Worm (Caenorhabditis elegans): Measurements from ENCODE around the gene R08C7.4.

Gene R08C7.4

DNA sequence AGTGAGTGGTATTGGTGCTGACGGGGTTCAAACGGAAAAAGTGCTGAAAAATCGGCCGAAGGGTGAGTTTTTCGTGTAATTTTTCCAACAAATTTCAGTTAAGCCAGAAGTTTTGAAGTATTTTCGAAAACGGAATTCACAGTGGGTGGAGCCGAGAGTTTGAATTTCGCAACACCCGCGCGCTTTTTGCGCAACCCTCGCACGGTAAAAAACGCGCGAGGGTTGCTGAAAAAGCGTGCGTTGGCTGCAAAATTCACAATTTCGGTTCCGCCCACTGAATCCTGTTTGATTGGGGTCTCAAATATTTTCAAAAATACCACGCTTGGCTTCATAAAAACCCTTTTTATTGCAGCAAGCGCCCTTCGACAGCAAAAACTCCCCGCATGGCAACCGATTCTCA is 12.5 kb downstream of the R08C7.4 start:
- TF ChIP-seq unc-62 (GFP tag; optimal IDR thresholded peaks at IDR 0.05), result no peak

DNA sequence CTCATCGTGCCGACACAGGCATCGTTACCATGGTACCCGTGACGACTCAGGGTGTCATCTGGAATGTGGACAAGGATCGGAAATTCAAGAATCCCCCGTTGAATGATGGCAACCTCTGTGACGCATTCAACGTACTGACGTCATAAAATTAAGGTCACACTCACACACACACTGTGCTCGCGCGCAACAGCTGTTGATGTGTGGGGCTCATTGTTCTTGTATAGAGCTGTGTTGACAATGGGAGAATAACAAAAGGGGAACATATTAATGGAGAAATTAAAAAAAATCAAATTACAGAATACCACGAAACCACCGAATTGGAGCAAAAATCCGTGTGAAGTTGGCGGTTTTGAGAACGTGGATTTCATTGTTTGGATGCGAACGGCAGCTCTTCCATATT is 13.5 kb downstream of the R08C7.4 start:
- no peak for TF ChIP-seq unc-62 (GFP tag; optimal IDR thresholded peaks at IDR 0.05)

DNA sequence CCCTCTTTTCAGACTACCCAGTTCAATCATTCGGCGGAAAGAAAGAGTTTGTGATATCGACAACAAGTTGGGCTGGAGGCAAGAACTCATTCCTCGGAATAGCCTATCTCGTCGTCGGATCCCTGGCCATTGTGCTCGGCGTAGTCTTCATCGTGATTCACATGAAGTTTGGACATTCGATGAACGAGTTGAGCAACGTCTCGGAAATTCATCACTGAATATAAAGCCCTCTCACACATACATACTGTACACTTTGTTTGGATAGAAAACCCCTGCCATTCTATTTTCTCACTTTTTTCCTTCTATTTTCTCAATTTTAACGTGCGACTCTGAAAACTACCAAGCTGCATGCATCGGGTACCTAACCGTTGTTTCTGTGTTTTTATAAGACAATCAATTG is 14.6 kb downstream of the R08C7.4 start, which contains the start of gene R08C7.12:
R08C7.12 (plus strand) TSS at position 301 of the 400 bp plus-strand sequence.
- no peak for TF ChIP-seq unc-62 (GFP tag; optimal IDR thresholded peaks at IDR 0.05)

DNA sequence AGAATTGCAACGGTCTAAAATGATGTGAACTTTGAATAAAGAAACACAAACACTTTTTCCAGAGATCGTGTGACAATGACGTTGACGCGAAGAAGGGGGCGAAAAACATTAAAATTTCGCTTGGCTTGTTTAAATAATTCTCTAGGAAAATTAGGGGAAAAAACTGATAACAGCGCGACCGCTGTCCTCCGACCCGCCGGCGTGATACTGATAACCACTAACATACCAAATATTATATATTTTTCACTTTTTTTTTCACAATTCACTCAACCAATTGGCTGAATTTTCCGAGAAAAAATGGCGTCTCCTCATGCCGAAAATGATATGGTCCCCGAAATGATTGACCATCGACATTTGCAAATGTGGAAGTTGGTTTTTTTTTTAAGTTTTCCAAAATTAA is 15.0 kb downstream of the R08C7.4 start:
- TF ChIP-seq unc-62 (GFP tag; optimal IDR thresholded peaks at IDR 0.05), result no peak

DNA sequence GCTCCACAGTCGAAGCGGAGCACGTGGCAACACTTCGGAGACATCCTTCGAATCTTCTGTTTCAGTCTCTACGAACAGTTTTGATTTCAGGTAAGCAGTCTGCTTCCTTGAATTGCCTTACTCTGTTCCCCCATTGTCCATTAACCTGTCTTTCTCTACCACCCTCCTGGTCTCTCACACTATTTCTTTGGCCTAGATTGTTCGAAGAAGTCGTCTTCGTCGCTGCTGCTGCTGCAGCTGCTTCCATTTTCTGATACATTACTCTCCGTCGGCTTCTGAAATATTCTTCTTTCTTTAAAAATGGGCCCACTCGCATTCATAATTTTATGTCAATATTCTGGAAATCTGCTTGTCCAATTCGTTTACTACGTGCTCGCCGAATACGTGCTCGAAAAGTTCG is 16.7 kb downstream of the R08C7.4 start, which contains the start of gene R08C7.1:
R08C7.1 (plus strand) TSS at position 301 of the 400 bp plus-strand sequence.
- no peak for TF ChIP-seq unc-62 (GFP tag; optimal IDR thresholded peaks at IDR 0.05)

DNA sequence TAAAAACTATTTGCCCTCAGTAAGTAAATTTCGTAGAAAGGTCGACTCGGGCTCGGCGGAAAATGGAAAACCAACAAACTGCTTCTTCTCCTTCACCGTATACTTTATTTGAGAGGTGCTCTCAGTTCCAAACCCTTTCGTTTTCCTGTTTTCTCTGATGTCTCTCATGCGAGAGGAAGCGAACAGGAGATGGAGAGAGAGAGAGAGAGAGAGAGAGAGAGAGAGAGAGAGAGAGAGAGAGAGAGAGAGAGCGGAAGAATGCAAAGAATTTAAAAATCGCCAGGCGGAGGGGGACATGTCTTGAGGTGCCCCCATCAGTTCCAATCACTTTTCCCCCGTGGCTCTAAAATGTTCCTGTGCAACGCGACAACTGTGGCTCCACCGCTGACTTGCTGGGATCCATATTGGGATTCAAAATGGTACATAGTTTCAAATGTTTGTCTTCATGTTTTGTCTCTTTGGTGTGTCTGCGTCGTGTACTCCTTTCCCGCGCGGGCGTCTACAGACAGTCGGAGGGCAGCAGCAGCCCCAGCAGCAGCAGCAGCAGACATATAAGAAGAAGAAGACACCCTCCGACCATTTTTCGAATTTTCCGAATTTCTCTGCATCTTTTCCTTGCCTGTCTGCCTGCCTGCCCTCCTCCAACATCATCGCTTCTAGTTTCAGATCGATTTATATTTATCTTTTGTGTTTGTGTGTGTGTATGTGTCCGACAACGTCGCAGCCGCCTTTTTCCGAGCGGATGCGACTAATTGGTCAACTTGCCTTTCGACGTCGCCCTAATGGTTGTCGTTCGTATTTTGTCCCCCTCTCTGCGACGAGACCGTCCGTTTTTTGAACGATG is 19.7 kb downstream of the R08C7.4 start, which contains the start of gene R08C7.11:
R08C7.11 (minus strand) TSS at position 608 of the 844 bp plus-strand sequence.
- TF ChIP-seq unc-62 (GFP tag; optimal IDR thresholded peaks at IDR 0.05), result no peak

DNA sequence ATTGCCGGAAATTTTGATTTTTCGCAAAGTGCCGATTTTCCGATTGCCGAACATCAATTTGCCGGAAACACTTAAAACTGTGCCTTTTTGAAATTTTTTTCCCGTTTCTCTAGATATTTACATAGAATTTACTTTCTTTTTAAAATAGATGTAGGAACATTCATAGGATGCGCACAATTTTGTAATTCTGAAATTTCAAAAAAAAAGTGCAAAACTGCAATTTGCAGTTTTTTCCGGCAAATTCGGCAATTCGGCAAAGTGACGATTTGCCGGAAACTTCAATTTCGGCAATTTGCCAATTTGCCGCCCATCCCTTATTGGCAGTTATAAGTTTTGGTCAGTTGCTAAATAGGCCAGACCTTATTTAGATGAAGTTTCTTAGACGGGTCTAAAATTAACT is 21.8 kb downstream of the R08C7.4 start:
- no peak for TF ChIP-seq unc-62 (GFP tag; optimal IDR thresholded peaks at IDR 0.05)

DNA sequence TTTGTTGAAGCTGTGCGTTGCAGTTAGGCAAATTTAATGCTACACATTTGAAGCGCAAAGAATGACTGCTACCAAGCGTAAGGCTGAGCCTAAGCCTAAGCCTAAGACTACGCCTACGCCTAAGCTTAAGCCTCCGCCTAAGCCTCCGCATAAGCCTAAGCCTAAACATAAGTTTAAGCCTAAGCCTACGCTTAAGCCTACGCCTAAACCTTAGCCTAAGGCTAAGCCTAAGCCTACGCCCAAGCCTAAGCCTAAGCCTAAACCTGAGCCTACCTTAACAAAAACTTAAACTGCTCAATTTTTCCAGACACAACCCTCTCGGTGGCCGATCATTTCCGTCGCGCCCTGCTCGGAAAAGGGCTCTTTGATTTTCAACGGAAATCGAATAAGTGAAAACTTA is 24.5 kb downstream of the R08C7.4 start:
- TF ChIP-seq unc-62 (GFP tag; optimal IDR thresholded peaks at IDR 0.05), result no peak

DNA sequence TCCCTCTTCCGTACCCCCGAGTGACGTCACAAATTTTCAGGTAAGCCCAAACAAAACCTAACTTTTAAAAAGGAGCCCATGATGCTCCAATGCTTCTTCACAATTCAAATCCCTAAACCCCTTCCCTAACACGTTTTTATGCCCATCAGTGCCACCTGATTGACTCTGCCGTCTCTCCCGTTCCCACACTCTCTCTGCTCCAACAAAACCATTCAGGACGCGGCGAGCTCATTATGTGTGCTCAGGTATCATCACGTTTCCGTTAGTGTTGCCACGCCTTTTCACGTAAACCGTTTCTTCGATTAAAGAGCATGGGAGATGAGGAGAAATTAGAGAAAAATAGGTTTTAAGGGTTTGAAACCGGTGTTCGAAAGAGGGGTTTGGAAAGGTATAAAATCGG is 28.3 kb downstream of the R08C7.4 start, which contains the start of gene M01H9.2:
M01H9.2 (minus strand) TSS at position 101 of the 400 bp plus-strand sequence.
- TF ChIP-seq unc-62 (GFP tag; optimal IDR thresholded peaks at IDR 0.05), result no peak

DNA sequence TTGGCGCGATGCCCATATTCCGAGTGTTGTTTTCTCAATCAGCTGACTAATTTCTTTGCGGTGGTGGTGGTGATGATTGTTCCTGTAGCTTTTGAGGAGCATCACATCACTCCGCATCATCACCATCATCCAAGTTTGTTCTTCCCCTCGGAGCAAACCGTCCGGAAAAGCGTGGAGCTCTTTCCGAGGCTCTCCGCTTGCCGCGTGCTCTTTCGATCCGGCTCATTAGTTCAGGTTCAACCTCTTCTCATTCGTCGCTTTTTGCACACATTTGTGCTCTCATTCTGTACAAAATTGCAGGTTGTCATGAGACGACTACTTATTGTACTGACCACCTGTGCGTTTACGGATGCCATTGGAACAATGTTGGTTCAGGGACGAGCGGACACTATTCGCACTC is 30.4 kb downstream of the R08C7.4 start, which contains the start of gene M01H9.5:
M01H9.5 (plus strand) TSS at position 301 of the 400 bp plus-strand sequence.
- TF ChIP-seq unc-62 (GFP tag; optimal IDR thresholded peaks at IDR 0.05), result no peak

DNA sequence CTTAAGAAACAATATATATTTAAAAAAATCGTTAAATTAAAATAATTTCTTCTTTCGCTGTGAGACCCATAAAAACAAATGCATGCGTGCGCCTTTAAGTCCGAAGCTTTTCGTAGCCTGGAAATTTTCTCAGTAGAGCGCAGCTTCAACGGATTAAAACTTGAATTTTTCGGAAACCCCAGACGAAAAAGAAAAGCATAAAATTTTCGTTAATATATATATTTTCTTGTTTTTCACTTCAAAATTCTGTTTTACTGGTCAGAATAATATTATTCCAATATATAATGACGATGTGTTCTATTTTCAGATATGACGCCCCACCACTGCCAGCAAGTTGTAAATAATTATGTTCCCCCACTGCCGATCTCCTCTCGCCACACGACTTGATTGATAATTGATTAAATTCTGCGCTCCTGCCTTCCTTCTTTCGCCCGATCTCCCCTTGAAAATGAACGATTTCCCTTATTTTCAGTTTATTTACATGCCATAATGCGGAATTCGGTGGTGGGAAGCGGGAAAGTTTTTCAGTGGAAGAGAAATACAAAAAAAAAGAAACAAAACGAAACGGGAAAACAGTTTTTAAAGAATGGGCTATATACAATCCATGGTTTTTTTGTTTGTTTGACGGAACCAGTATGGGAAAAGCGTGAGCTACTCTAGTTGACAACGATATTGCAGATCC is 33.4 kb downstream of the R08C7.4 start:
- TF ChIP-seq unc-62 (GFP tag; optimal IDR thresholded peaks at IDR 0.05), result no peak

DNA sequence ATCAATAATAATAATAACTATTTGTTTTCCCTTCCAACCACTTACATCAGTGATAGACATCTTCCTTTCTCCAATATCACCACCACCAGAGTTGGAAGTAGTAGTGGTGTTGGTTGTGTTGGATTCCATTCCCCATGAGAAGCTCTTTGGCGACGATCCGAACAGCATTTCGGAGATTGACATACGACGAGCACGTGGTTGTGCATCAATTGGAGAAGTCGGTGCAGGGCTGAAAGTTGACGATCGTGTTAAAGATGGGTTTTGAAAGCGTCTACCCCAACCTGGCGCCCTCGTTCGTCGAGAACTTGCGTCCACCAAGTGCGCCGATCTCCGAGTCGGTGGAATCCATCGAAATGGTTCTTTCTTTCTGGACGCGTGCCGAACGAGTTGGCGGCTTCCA is 34.2 kb downstream of the R08C7.4 start:
- TF ChIP-seq unc-62 (GFP tag; optimal IDR thresholded peaks at IDR 0.05), result no peak

DNA sequence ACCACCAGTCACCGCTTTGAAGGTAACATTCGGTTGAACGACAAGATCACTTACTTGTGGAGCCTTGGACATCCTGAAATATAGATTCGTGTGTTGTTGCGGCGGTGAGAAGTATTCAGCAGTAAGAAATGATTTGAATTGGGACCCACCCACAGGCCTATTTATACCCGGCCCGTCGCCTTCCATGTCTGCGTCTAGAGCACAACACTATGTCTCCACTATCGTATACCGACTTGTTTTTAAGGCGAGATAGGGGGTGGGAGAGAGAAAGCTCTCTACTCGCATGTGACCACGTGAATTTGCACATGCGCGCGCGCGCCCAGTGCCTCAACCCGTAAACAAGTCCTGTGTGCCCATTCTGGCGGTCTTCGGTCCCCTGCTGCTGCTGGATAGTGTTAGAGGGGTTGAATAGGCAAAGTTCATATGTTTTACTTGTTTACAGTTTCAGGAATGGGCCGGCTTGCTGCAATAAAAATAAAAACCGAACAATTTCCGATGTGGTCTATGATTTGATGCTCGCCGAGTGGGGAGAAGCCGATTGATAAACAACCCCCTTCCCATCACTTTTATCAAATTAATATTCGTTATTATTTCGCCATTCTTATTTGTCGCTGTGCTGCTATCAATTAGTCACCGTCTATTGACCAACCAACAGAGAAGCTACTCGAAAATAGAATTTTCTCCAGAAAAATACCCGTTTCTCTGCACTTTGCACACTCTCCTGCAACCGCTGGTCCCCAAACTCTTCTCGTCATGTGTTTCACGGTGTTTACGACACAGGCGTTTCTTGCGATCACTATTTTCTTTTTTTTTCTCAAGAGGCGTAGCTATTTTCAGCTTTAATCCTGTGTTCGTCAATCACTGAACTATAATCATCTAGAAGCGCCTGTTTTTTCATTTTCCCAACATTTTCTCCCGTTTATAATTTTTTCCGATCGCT is 35.2 kb downstream of the R08C7.4 start:
- no peak for TF ChIP-seq unc-62 (GFP tag; optimal IDR thresholded peaks at IDR 0.05)

DNA sequence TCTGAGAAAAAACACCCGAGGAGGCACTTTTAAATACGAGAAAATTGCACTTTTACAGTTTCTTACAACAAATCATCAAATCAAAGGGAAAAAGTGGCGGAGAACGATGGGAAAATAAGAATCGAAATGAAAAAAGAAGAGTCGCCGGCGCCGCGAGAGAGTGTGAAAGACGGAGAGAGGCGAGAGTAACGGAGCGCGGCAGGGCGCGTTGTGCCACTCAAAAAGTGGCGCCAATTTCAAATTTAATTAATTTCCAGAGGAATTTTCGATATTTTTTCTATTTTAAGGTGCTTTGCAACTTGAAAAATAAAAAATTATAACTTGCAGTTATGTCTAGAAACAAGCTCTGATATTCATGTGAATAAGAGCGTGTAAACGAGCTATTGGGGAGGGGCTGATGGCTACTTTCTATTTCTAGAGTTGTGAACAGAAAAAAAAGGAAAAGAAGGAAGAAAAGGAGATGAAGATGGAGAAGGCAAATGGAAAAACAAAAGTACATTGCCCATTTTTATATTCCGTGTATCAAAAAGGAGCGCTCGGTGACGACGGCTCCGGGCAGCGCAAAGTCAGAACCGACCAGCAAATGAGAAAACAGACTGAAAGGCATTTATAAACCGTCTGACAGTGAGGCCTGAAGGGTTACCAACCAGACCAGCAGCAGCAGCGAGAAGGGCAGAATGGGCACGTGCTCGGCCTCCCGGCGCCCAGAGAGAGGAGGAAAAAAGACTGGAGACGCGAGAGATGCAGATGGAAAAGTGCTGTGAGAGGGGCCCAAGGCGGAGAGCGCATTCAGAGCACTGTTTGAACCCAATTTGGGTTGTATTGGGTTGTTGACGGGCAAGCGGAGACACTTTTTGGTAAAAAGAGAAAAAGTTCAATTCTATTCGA is 36.3 kb downstream of the R08C7.4 start:
- no peak for TF ChIP-seq unc-62 (GFP tag; optimal IDR thresholded peaks at IDR 0.05)
